Worm (Caenorhabditis elegans) whole organism, late embryonic: ENCODE measurements around the gene rabr-4.

Experiments
- K09A11.1 ChIP-seq: sonication (generic microtip); optimal IDR thresholded peaks from 2 replicates; lab custom pipeline; 2017; ENCODE audit warnings: antibody characterized with exemption, mild to moderate bottlenecking, missing genetic modification characterization, missing compliant biosample characterization; ENCODE audit not compliant: insufficient read depth
- fkh-10 ChIP-seq: fragments of 150-350 bp; optimal IDR thresholded peaks from 2 replicates; lab custom pipeline; 2014; ENCODE audit warnings: missing biosample characterization, missing genetic modification reagents, missing genetic modification characterization
- sox-2 ChIP-seq: fragments of 200-800 bp; sonication (Bioruptor generic); IDR thresholded peaks from 2 replicates; pipeline ENCODE4 v1.3.6; 2022; ENCODE audit warnings: missing genetic modification reagents, missing genetic modification characterization, missing compliant biosample characterization
- unc-55 ChIP-seq: sonication (generic microtip); optimal IDR thresholded peaks from 2 replicates; lab custom pipeline; 2017; ENCODE audit warnings: missing biosample characterization, missing genetic modification reagents, missing genetic modification characterization

- TF ChIP-seq fkh-10 (GFP tag; lab: Kevin White, UChicago) (no peak), K09A11.1 (no peak), unc-55 (GFP tag; lab: Kevin White, UChicago) (no peak), sox-2 (no peak)
Measured at ce11 chrV:16148805-16149204, 45.9 kb upstream of the rabr-4 start, which contains the start of gene F10A3.4.
